Worm (Caenorhabditis elegans) whole organism, L3 larva: ENCODE results near the gene C16D9.6.

Source experiments
- R02D3.7 ChIP-seq: fragments of 150-350 bp; optimal IDR thresholded peaks from 2 replicates; lab custom pipeline; 2014; ENCODE audit warnings: missing biosample characterization, missing genetic modification characterization
- ZK546.5 ChIP-seq: sonication (generic microtip); optimal IDR thresholded peaks from 2 replicates; lab custom pipeline; 2017; ENCODE audit warnings: missing biosample characterization, missing genetic modification characterization
- aly-2 ChIP-seq: fragments of 150-350 bp; optimal IDR thresholded peaks from 2 replicates; lab custom pipeline; 2014; ENCODE audit warnings: missing biosample characterization, missing genetic modification characterization
- ama-1 ChIP-seq: fragments of 150-350 bp; optimal IDR thresholded peaks from 2 replicates; lab custom pipeline; 2018
- ceh-16 ChIP-seq: sonication (generic microtip); optimal IDR thresholded peaks from 2 replicates; lab custom pipeline; 2017; ENCODE audit warnings: missing biosample characterization, missing genetic modification characterization
- ceh-28 ChIP-seq: fragments of 150-350 bp; optimal IDR thresholded peaks from 2 replicates; lab custom pipeline; 2014; ENCODE audit warnings: missing biosample characterization, missing genetic modification reagents, missing genetic modification characterization
- ceh-82 ChIP-seq: fragments of 150-350 bp; optimal IDR thresholded peaks from 2 replicates; lab custom pipeline; 2014; ENCODE audit warnings: missing biosample characterization, missing genetic modification characterization
- ceh-9 ChIP-seq: sonication (generic microtip); optimal IDR thresholded peaks from 2 replicates; lab custom pipeline; 2018; ENCODE audit warnings: missing biosample characterization, missing genetic modification characterization
- egl-27 ChIP-seq: sonication (generic microtip); optimal IDR thresholded peaks from 4 replicates; lab custom pipeline; 2017; ENCODE audit warnings: missing biosample characterization, missing genetic modification reagents, missing genetic modification characterization
- egl-5 ChIP-seq: fragments of 150-350 bp; optimal IDR thresholded peaks from 2 replicates; lab custom pipeline; 2017; ENCODE audit warnings: missing biosample characterization, missing genetic modification reagents, missing genetic modification characterization, inconsistent platforms
- elt-1 ChIP-seq: fragments of 150-350 bp; optimal IDR thresholded peaks from 2 replicates; lab custom pipeline; 2014; ENCODE audit warnings: missing biosample characterization, missing genetic modification characterization
- elt-2 ChIP-seq: sonication (generic microtip); optimal IDR thresholded peaks from 2 replicates; lab custom pipeline; 2016; ENCODE audit warnings: missing genetic modification reagents, mild to moderate bottlenecking, missing genetic modification characterization, missing compliant biosample characterization
- elt-3 ChIP-seq, 3 experiments: fragments of 150-350 bp in 1 of 3; sonication (generic microtip) in 2 of 3; optimal IDR thresholded peaks; 2 replicates in 2 of 3; 4 replicates in 1 of 3; lab custom pipeline; 2014 to 2017; ENCODE audit warnings: missing biosample characterization in 3 of 3, missing genetic modification characterization in 3 of 3
- eor-1 ChIP-seq, 2 experiments: fragments of 150-350 bp; optimal IDR thresholded peaks; 2 replicates each; lab custom pipeline; 2014 to 2018; ENCODE audit warnings: missing biosample characterization in 2 of 2, missing genetic modification characterization in 2 of 2
- fos-1 ChIP-seq: fragments of 150-350 bp; optimal IDR thresholded peaks from 2 replicates; lab custom pipeline; 2014; ENCODE audit warnings: missing biosample characterization, missing genetic modification characterization
- hmg-11 ChIP-seq: sonication (generic microtip); optimal IDR thresholded peaks from 2 replicates; lab custom pipeline; 2016; ENCODE audit warnings: missing genetic modification characterization, missing compliant biosample characterization
- jun-1 ChIP-seq: fragments of 150-350 bp; optimal IDR thresholded peaks from 2 replicates; lab custom pipeline; 2014; ENCODE audit warnings: missing biosample characterization, missing genetic modification reagents, missing genetic modification characterization
- lin-39 ChIP-seq: fragments of 150-350 bp; optimal IDR thresholded peaks from 2 replicates; lab custom pipeline; 2018; ENCODE audit warnings: missing biosample characterization, missing genetic modification reagents, missing genetic modification characterization
- lsy-12 ChIP-seq: sonication (generic microtip); optimal IDR thresholded peaks from 2 replicates; lab custom pipeline; 2016; ENCODE audit warnings: mild to moderate bottlenecking, missing genetic modification characterization, missing compliant biosample characterization
- mdl-1 ChIP-seq: fragments of 150-350 bp; optimal IDR thresholded peaks from 2 replicates; lab custom pipeline; 2014; ENCODE audit warnings: missing biosample characterization, missing genetic modification characterization
- nfya-1 ChIP-seq: sonication (generic microtip); optimal IDR thresholded peaks from 2 replicates; lab custom pipeline; 2017; ENCODE audit warnings: missing genetic modification characterization, mild to moderate bottlenecking, missing compliant biosample characterization, antibody characterized with exemption, moderate library complexity; ENCODE audit not compliant: insufficient read depth
- nhr-11 ChIP-seq: fragments of 150-350 bp; optimal IDR thresholded peaks from 2 replicates; lab custom pipeline; 2014; ENCODE audit warnings: missing biosample characterization, missing genetic modification characterization
- nhr-23 ChIP-seq: fragments of 150-350 bp; optimal IDR thresholded peaks from 2 replicates; lab custom pipeline; 2014; ENCODE audit warnings: missing biosample characterization, missing genetic modification reagents, missing genetic modification characterization
- nhr-237 ChIP-seq: fragments of 150-350 bp; optimal IDR thresholded peaks from 2 replicates; lab custom pipeline; 2014; ENCODE audit warnings: missing biosample characterization, missing genetic modification characterization
- nhr-25 ChIP-seq: sonication (generic microtip); optimal IDR thresholded peaks from 2 replicates; lab custom pipeline; 2017; ENCODE audit warnings: missing biosample characterization, missing genetic modification characterization
- nhr-43 ChIP-seq: sonication (generic microtip); optimal IDR thresholded peaks from 2 replicates; lab custom pipeline; 2016; ENCODE audit warnings: mild to moderate bottlenecking, missing genetic modification characterization, missing compliant biosample characterization; ENCODE audit not compliant: poor library complexity, severe bottlenecking
- nhr-76 ChIP-seq: fragments of 150-350 bp; sonication (generic microtip); optimal IDR thresholded peaks from 5 replicates; lab custom pipeline; 2014; ENCODE audit warnings: missing biosample characterization, missing genetic modification characterization
- nhr-77 ChIP-seq: fragments of 150-350 bp; optimal IDR thresholded peaks from 2 replicates; lab custom pipeline; 2014; ENCODE audit warnings: missing biosample characterization, missing genetic modification characterization
- pha-4 ChIP-seq: fragments of 150-350 bp; optimal IDR thresholded peaks from 2 replicates; lab custom pipeline; 2014; ENCODE audit warnings: missing biosample characterization, missing genetic modification reagents, missing genetic modification characterization
- pqm-1 ChIP-seq: fragments of 150-350 bp; optimal IDR thresholded peaks from 2 replicates; lab custom pipeline; 2017; ENCODE audit warnings: missing biosample characterization, missing genetic modification characterization, inconsistent platforms
- skn-1 ChIP-seq: fragments of 150-350 bp; optimal IDR thresholded peaks from 2 replicates; lab custom pipeline; 2014; ENCODE audit warnings: missing biosample characterization, missing genetic modification characterization
- snpc-4 ChIP-seq: fragments of 150-350 bp; optimal IDR thresholded peaks from 2 replicates; lab custom pipeline; 2014; ENCODE audit warnings: missing biosample characterization, missing genetic modification characterization
- tbx-2 ChIP-seq: sonication (generic microtip); optimal IDR thresholded peaks from 2 replicates; lab custom pipeline; 2016; ENCODE audit warnings: mild to moderate bottlenecking, missing genetic modification characterization, missing compliant biosample characterization
- unc-62 ChIP-seq: fragments of 150-350 bp; sonication (generic microtip); optimal IDR thresholded peaks from 4 replicates; lab custom pipeline; 2014; ENCODE audit warnings: missing biosample characterization, missing genetic modification reagents, missing genetic modification characterization
- ztf-11 ChIP-seq: fragments of 150-350 bp; optimal IDR thresholded peaks from 2 replicates; lab custom pipeline; 2014; ENCODE audit warnings: missing biosample characterization, missing genetic modification characterization
- ztf-4 ChIP-seq: fragments of 150-350 bp; optimal IDR thresholded peaks from 2 replicates; lab custom pipeline; 2014; ENCODE audit warnings: missing biosample characterization, missing genetic modification characterization

C16D9.6 gene

ce11 chrV:8245457-8245856, 4.7 kb downstream of the C16D9.6 start, which contains the start of gene C16D9.5:
C16D9.5 (minus strand) TSS chrV:8245557.
- TF ChIP-seq tbx-2 (tag; lab: Kevin White, UChicago), result no peak
- TF ChIP-seq mdl-1 (tag; lab: Kevin White, UChicago), result no peak
- TF ChIP-seq ztf-11, result no peak
- TF ChIP-seq aly-2, result no peak
- TF ChIP-seq lsy-12, result no peak
- no peak for TF ChIP-seq ceh-9 (tag; lab: Kevin White, UChicago)
- TF ChIP-seq hmg-11 (tag; lab: Kevin White, UChicago), result no peak
- no peak for TF ChIP-seq nhr-77
- no peak for TF ChIP-seq egl-5 (tag; lab: Kevin White, UChicago)
- no peak for TF ChIP-seq pha-4 (tag; lab: Kevin White, UChicago)
- TF ChIP-seq eor-1 (tag; optimal IDR thresholded peaks at IDR 0.05; lab: Kevin White, UChicago), result no peak
- no peak for TF ChIP-seq jun-1 (tag; lab: Kevin White, UChicago)
- no peak for TF ChIP-seq nhr-76 (tag; lab: Kevin White, UChicago)
- no peak for TF ChIP-seq ama-1 (lab: Kevin White, UChicago)

- TF ChIP-seq ceh-16, result no peak
- peak; percentile 63 for TF ChIP-seq elt-2 (tag; lab: Kevin White, UChicago)
- TF ChIP-seq pqm-1 (tag; lab: Kevin White, UChicago), result peak; percentile 38
- no peak for TF ChIP-seq jun-1 (tag; lab: Kevin White, UChicago)
Observed at ce11 chrV:8243201-8243600, 6.9 kb downstream of the C16D9.6 start.

- TF ChIP-seq tbx-2 (tag; lab: Kevin White, UChicago), result no peak
- TF ChIP-seq lin-39 (tag; lab: Kevin White, UChicago), result no peak
- TF ChIP-seq ceh-9 (tag; lab: Kevin White, UChicago), result no peak
- no peak for TF ChIP-seq egl-5 (tag; lab: Kevin White, UChicago)
- no peak for TF ChIP-seq eor-1 (tag; optimal IDR thresholded peaks at IDR 0.05; lab: Kevin White, UChicago)
- TF ChIP-seq R02D3.7 (tag; lab: Kevin White, UChicago), result no peak
- TF ChIP-seq skn-1, result no peak
- no peak for TF ChIP-seq ceh-82 (tag; lab: Kevin White, UChicago)
- TF ChIP-seq nhr-25, result no peak
- TF ChIP-seq snpc-4 (tag; lab: Kevin White, UChicago), result no peak
- TF ChIP-seq elt-2 (tag; lab: Kevin White, UChicago), result no peak
- no peak for TF ChIP-seq pqm-1 (tag; lab: Kevin White, UChicago)
- no peak for TF ChIP-seq nhr-237 (tag; lab: Kevin White, UChicago)
- no peak for TF ChIP-seq ZK546.5
- no peak for TF ChIP-seq nhr-11
- TF ChIP-seq ztf-11, result no peak
- TF ChIP-seq fos-1, result no peak
- TF ChIP-seq unc-62 (GFP tag; lab: Kevin White, UChicago), result no peak
- TF ChIP-seq egl-27 (tag; lab: Kevin White, UChicago), result no peak
Observed at ce11 chrV:8242798-8243197, 7.3 kb downstream of the C16D9.6 start, which contains the start of gene C16D9.4. C16D9.4 (minus strand) TSS chrV:8242898.

DNA sequence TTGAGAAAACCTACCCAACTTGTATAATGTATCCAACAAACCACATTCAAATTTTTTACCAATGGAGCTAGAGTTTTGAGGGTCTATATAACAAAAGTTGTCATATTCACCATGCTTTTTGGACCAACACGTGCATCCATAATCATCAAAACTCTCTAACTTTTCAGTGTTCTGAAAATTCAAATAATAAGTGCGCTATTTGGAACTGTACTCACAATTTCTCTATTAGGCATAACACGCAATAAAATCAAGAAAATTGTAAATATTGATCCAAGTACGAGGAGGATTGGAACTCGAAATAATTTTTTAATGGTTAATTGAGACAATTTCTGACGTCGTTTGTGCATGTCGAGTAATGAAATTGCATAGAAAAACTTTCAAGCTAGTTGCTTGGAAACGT, 10.2 kb downstream of the C16D9.6 start, which contains the start of gene C16D9.3:
TSS of gene C16D9.3 (minus strand) at position 101 of the 400 bp plus-strand sequence.
- no peak for TF ChIP-seq hmg-11 (tag; lab: Kevin White, UChicago)
- TF ChIP-seq elt-1 (tag; lab: Kevin White, UChicago), result no peak
- no peak for TF ChIP-seq elt-3 (tag; optimal IDR thresholded peaks at IDR 0.05; lab: Kevin White, UChicago)
- TF ChIP-seq nhr-23 (tag; lab: Kevin White, UChicago), result no peak
- TF ChIP-seq nhr-43 (tag; lab: Kevin White, UChicago), result no peak
- no peak for TF ChIP-seq jun-1 (tag; lab: Kevin White, UChicago)
- no peak for TF ChIP-seq ceh-28 (tag; lab: Kevin White, UChicago)
- no peak for TF ChIP-seq fos-1
- TF ChIP-seq nhr-25, result no peak
- no peak for TF ChIP-seq tbx-2 (tag; lab: Kevin White, UChicago)
- no peak for TF ChIP-seq aly-2
- TF ChIP-seq nhr-11, result no peak
- no peak for TF ChIP-seq R02D3.7 (tag; lab: Kevin White, UChicago)
- TF ChIP-seq nfya-1 (tag; lab: Kevin White, UChicago), result no peak
- TF ChIP-seq unc-62 (GFP tag; lab: Kevin White, UChicago), result no peak
- TF ChIP-seq ama-1 (lab: Kevin White, UChicago), result no peak
- TF ChIP-seq ztf-4 (tag; lab: Kevin White, UChicago), result no peak
- TF ChIP-seq lsy-12, result no peak
- TF ChIP-seq, all 47 proteins: peak for 0
